Worm (Caenorhabditis elegans) whole organism, L4 larva: ENCODE data around the gene fbxa-48.

Source experiments
- dmd-6 ChIP-seq: fragments of 200-800 bp; sonication (Bioruptor generic); IDR thresholded peaks from 2 replicates; pipeline ENCODE4 v1.3.6; 2022; ENCODE audit warnings: missing genetic modification reagents, missing genetic modification characterization, missing compliant biosample characterization
- nhr-237 ChIP-seq: sonication (generic microtip); optimal IDR thresholded peaks from 2 replicates; lab custom pipeline; 2017; ENCODE audit warnings: missing biosample characterization, missing genetic modification characterization
- pha-4 ChIP-seq, 2 experiments: fragments of 150-350 bp in 1 of 2; fragments of 200-800 bp in 1 of 2; sonication (Bioruptor generic) in 1 of 2; IDR thresholded peaks in 1 of 2; optimal IDR thresholded peaks in 1 of 2; 2 replicates each; pipeline versions ENCODE4 v1.3.6 to Lab custom; 2014 to 2022; ENCODE audit warnings: missing genetic modification characterization in 2 of 2, missing genetic modification reagents in 2 of 2, missing biosample characterization in 1 of 2, missing compliant biosample characterization in 1 of 2
- ztf-11 ChIP-seq: fragments of 150-350 bp; optimal IDR thresholded peaks from 2 replicates; lab custom pipeline; 2014; ENCODE audit warnings: missing biosample characterization, missing genetic modification characterization

DNA sequence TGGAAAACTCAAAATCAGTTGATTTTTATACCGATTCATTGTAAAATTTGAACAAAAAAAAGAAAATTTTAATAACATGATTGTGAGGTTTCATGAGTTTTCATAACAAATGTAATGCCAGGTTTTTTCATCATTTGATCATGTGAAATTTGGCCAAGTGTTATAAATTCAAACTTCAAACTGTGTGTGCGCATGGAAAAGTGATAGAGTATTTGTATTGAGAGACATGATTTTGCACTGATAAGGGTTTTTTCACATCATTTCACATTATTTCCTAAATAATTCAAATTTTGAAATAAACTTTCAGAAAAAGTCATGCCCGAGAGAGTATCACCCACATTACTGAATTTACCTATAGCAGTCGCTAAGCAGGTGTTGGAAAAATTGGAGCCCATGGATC is 19.2 kb upstream of the fbxa-48 start, which contains the start of gene fbxa-219:
- TF ChIP-seq nhr-237 (tag; lab: Kevin White, UChicago), result no peak
- no peak for TF ChIP-seq dmd-6 (GFP tag; lab: Robert Waterston, UW)
- TF ChIP-seq ztf-11 (tag; lab: Kevin White, UChicago), result no peak
- TF ChIP-seq pha-4 (GFP tag; IDR thresholded peaks at IDR 0.05; lab: Robert Waterston, UW), result no peak
- no peak for TF ChIP-seq pha-4 (tag; optimal IDR thresholded peaks at IDR 0.05; lab: Kevin White, UChicago)
